Worm (Caenorhabditis elegans): Measurements from ENCODE around the gene R09F10.5.

The R09F10.5 gene

DNA sequence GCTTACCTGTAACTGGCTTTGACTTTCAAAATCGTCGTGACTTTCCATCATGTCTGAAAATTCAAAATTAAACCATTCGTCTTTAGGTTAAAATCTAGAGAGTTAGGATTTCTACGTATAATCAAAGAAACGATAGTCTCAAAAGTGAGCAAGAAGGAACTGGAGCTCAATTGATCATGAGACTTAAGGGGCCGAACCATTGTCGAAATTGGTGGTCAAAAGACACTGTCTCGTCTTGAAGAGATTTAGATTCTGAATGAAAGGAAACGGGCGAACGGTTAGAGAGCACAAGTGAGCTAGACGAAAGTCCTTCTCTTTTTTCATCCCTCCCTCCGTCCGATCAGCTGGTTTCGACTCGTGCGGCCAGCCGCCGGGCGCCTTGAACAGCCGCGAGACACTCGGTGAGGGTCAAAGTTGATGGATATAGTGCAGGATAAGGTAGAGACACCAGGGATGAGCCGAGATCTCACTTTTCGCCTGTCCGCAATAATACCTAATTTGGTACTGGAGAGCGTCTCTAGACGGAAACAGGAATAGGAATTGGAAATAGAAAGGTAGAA lies 46.3 kb downstream of the R09F10.5 start, which contains the start of gene M60.7:
TSS of gene M60.7 (minus strand) at position 51 of the 560 bp plus-strand sequence.
- TF ChIP-seq pag-3 (tag; optimal IDR thresholded peaks at IDR 0.05; ENCODE audit: borderline replicate concordance, insufficient read depth): no peak
- TF ChIP-seq nhr-20 (tag; optimal IDR thresholded peaks at IDR 0.05): no peak
- no peak for TF ChIP-seq efl-1 (optimal IDR thresholded peaks at IDR 0.05)
- TF ChIP-seq efl-1 (GFP tag; optimal IDR thresholded peaks at IDR 0.05 in 1 of 2): peak in 1 of 2 experiments; percentile 87
- TF ChIP-seq sptf-1 (tag; optimal IDR thresholded peaks at IDR 0.05): no peak

ce11 chrX:8257687-8258086 lies 49.8 kb downstream of the R09F10.5 start:
- TF ChIP-seq isw-1 (GFP tag; IDR thresholded peaks at IDR 0.05) (no peak), efl-1 (optimal IDR thresholded peaks at IDR 0.05) (no peak), efl-1 (GFP tag; optimal IDR thresholded peaks at IDR 0.05 in 1 of 2) (peak in 1 of 2 experiments; percentile 20), zip-4 (GFP tag; optimal IDR thresholded peaks at IDR 0.05) (peak; percentile 62)
